Fruit fly (Drosophila melanogaster): ENCODE measurements around the gene Alg1.

DNA sequence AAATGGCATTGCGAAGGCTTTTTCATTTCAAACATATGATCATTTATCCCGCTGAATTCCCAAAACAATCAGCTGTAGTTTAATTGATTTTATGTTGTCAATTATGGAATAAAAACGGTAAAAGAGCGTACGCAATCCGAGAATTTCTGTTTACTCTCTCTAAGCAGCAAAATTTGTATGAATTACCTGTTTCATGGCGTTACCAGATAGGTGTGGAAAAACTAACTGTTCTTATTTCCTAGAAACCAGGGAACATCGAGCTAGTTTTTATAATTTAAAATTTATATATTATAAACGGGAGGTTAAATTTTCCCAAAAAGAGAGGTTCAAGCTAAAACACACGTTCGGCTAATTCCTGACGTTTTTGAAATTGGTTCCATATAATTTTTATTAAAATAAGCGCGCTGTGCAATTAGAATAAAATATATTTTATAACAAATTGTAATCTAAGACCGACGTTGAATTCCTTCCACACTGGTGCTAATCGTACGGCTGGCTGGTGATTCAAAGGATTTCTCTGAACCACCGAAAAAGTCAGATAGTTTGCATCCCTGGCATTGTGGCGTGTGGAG lies 3.8 kb downstream of the Alg1 start, which contains the start of gene CG17801:
- TF ChIP-seq cnc (optimal IDR thresholded peaks at IDR 0.05) (no peak), Crg-1 (GFP tag; optimal IDR thresholded peaks at IDR 0.05) (no peak), Mnt (GFP tag; optimal IDR thresholded peaks at IDR 0.05) (no peak), CG14711 (tag; optimal IDR thresholded peaks at IDR 0.05) (no peak)

All from whole organism, adult.